Fruit fly (Drosophila melanogaster): Measurements from ENCODE around the gene Prp6.

The Prp6 gene

dm6 chr3L:18890283-18891175 lies 14.6 kb upstream of the Prp6 start, which contains the start of gene CG3961 (continued):
- TF ChIP-seq gem (tag; optimal IDR thresholded peaks at IDR 0.05) (peak; percentile 99), otp (GFP tag; IDR thresholded peaks at IDR 0.05) (0 out of 3 replicates have a peak, but pooled peaks have one; percentile 63), NfI (GFP tag; optimal IDR thresholded peaks at IDR 0.05) (peak; percentile 95), CG3995 (GFP tag; optimal IDR thresholded peaks at IDR 0.05) (peak; percentile 36), trh (GFP tag; optimal IDR thresholded peaks at IDR 0.05) (peak; percentile 92), Sox100B (GFP tag; optimal IDR thresholded peaks at IDR 0.05) (peak; percentile 100), abd-A (tag; optimal IDR thresholded peaks at IDR 0.05) (peak; percentile 13), ewg (GFP tag; optimal IDR thresholded peaks at IDR 0.05) (peak; percentile 96), CG14860 (GFP tag; IDR thresholded peaks at IDR 0.05; ENCODE audit: partially characterized antibody) (no peak), CG16813 (GFP tag; IDR thresholded peaks at IDR 0.05; ENCODE audit: partially characterized antibody) (no peak), tup (GFP tag; optimal IDR thresholded peaks at IDR 0.05) (peak; percentile 78), ttk (GFP tag; IDR thresholded peaks at IDR 0.05) (peak; percentile 94), CG11560 (tag; IDR thresholded peaks at IDR 0.05) (peak; percentile 84; the same call in 2 of the 3 replicates), tll (GFP tag; optimal IDR thresholded peaks at IDR 0.05) (peak in 1 of 2 experiments; percentile 71), prd (optimal IDR thresholded peaks at IDR 0.05) (no peak), prd (GFP tag; IDR thresholded peaks at IDR 0.05) (peak; percentile 94), Dip3 (GFP tag; optimal IDR thresholded peaks at IDR 0.05) (peak; percentile 63), ind (GFP tag; optimal IDR thresholded peaks at IDR 0.05) (peak; percentile 96), CG31388 (GFP tag; optimal IDR thresholded peaks at IDR 0.05) (peak; percentile 81), Hr39 (optimal IDR thresholded peaks at IDR 0.05) (no peak), mirr (GFP tag; optimal IDR thresholded peaks at IDR 0.05) (peak; percentile 67), CG32767 (GFP tag; IDR thresholded peaks at IDR 0.05) (peak; percentile 94), jing (GFP tag; optimal IDR thresholded peaks at IDR 0.05) (peak; percentile 92), CG12769 (tag; optimal IDR thresholded peaks at IDR 0.05) (peak; percentile 92), CG10274 (GFP tag; optimal IDR thresholded peaks at IDR 0.05) (peak; percentile 83), CG12942 (GFP tag; optimal IDR thresholded peaks at IDR 0.05) (peak; percentile 97), bab2 (GFP tag; optimal IDR thresholded peaks at IDR 0.05) (peak; percentile 93), Myb (GFP tag; optimal IDR thresholded peaks at IDR 0.05) (peak; percentile 58), Adf1 (GFP tag; IDR thresholded peaks at IDR 0.05) (peak; percentile 40), sob (GFP tag; IDR thresholded peaks at IDR 0.05) (peak; percentile 90), CG15514 (GFP tag; optimal IDR thresholded peaks at IDR 0.05) (peak; percentile 81), CG17328 (GFP tag; IDR thresholded peaks at IDR 0.05) (peak; percentile 92), sr (GFP tag; IDR thresholded peaks at IDR 0.05) (no peak), Doc2 (GFP tag; IDR thresholded peaks at IDR 0.05) (no peak), dmrt99B (tag; optimal IDR thresholded peaks at IDR 0.05) (peak; percentile 99), Hand (GFP tag; optimal IDR thresholded peaks at IDR 0.05) (peak; percentile 96), pzg (GFP tag; optimal IDR thresholded peaks at IDR 0.05) (no peak), nmo (GFP tag; optimal IDR thresholded peaks at IDR 0.05) (peak; percentile 100), corto (GFP tag; optimal IDR thresholded peaks at IDR 0.05) (peak; percentile 87), CG2712 (tag; optimal IDR thresholded peaks at IDR 0.05) (peak; percentile 99), aop (GFP tag; IDR thresholded peaks at IDR 0.05) (no peak), ken (GFP tag; IDR thresholded peaks at IDR 0.05) (peak; percentile 80; the same call in 2 of the 3 replicates), grau (tag; optimal IDR thresholded peaks at IDR 0.05) (peak; percentile 98), gce (GFP tag; IDR thresholded peaks at IDR 0.05) (peak; percentile 74; the same call in 1 of the 3 replicates), CG17361 (GFP tag; IDR thresholded peaks at IDR 0.05) (peak; percentile 100), CG34224 (GFP tag; IDR thresholded peaks at IDR 0.05; ENCODE audit: partially characterized antibody) (peak; percentile 8; the same call in 1 of the 3 replicates), CG18599 (GFP tag; optimal IDR thresholded peaks at IDR 0.05) (peak; percentile 93), HHEX (GFP tag; optimal IDR thresholded peaks at IDR 0.05) (peak; percentile 96)

All from whole organism, embryonic.